Fruit fly (Drosophila melanogaster) whole organism, prepupa: ENCODE data around the gene CG31381.

Source experiments
- Blimp-1 ChIP-seq: fragments of 200-800 bp; sonication (Bioruptor generic); optimal IDR thresholded peaks from 3 replicates; lab custom pipeline; 2017; ENCODE audit warnings: missing biosample characterization, missing genetic modification characterization, mild to moderate bottlenecking, moderate library complexity, missing genetic modification reagents
- CG10631 ChIP-seq: fragments of 200-800 bp; sonication (Bioruptor generic); optimal IDR thresholded peaks from 2 replicates; lab custom pipeline; 2016; ENCODE audit warnings: missing biosample characterization, missing genetic modification characterization
- CG10669 ChIP-seq: fragments of 200-800 bp; sonication (Bioruptor generic); optimal IDR thresholded peaks from 3 replicates; lab custom pipeline; 2018; ENCODE audit warnings: missing biosample characterization, mild to moderate bottlenecking, missing genetic modification characterization, moderate library complexity
- CG11294 ChIP-seq: fragments of 200-800 bp; sonication (Bioruptor generic); IDR thresholded peaks from 2 replicates; pipeline ENCODE4 v1.3.6; 2022; ENCODE audit warnings: missing biosample characterization, missing genetic modification characterization
- CG11762 ChIP-seq: fragments of 200-800 bp; sonication (Bioruptor generic); optimal IDR thresholded peaks from 3 replicates; lab custom pipeline; 2016; ENCODE audit warnings: missing biosample characterization, missing genetic modification characterization; ENCODE audit not compliant: insufficient read depth
- CG11902 ChIP-seq: fragments of 200-800 bp; sonication (Bioruptor generic); optimal IDR thresholded peaks from 3 replicates; lab custom pipeline; 2016; ENCODE audit warnings: missing biosample characterization, missing genetic modification characterization
- CG15336 ChIP-seq: fragments of 200-800 bp; sonication (Bioruptor generic); IDR thresholded peaks from 2 replicates; pipeline ENCODE4 v1.3.6; 2022; ENCODE audit warnings: missing biosample characterization, missing genetic modification characterization
- CG1621 ChIP-seq: fragments of 200-800 bp; sonication (Bioruptor generic); optimal IDR thresholded peaks from 3 replicates; lab custom pipeline; 2018; ENCODE audit warnings: missing biosample characterization, mild to moderate bottlenecking, missing genetic modification characterization
- CG3032 ChIP-seq: fragments of 200-800 bp; optimal IDR thresholded peaks from 2 replicates; lab custom pipeline; 2019; ENCODE audit warnings: missing biosample characterization, mild to moderate bottlenecking, missing genetic modification characterization, moderate library complexity
- CG32006 ChIP-seq: fragments of 200-800 bp; sonication (Bioruptor generic); optimal IDR thresholded peaks from 3 replicates; lab custom pipeline; 2017; ENCODE audit warnings: missing biosample characterization, mild to moderate bottlenecking, missing genetic modification characterization
- CG34406 ChIP-seq: fragments of 200-800 bp; sonication (Bioruptor generic); optimal IDR thresholded peaks from 3 replicates; lab custom pipeline; 2016; ENCODE audit warnings: missing biosample characterization, missing genetic modification characterization
- CG3919 ChIP-seq: fragments of 200-800 bp; sonication (Bioruptor generic); optimal IDR thresholded peaks from 3 replicates; lab custom pipeline; 2016; ENCODE audit warnings: missing biosample characterization, missing genetic modification characterization
- CG4318 ChIP-seq: fragments of 200-800 bp; sonication (Bioruptor generic); optimal IDR thresholded peaks from 3 replicates; lab custom pipeline; 2017; ENCODE audit warnings: missing biosample characterization, mild to moderate bottlenecking, missing genetic modification characterization
- CG6163 ChIP-seq: fragments of 200-800 bp; sonication (Bioruptor generic); IDR thresholded peaks from 3 replicates; pipeline ENCODE4 v1.3.6; 2022; ENCODE audit warnings: missing biosample characterization, missing genetic modification characterization
- CG6276 ChIP-seq: fragments of 200-800 bp; sonication (Bioruptor generic); optimal IDR thresholded peaks from 2 replicates; lab custom pipeline; 2017; ENCODE audit warnings: missing biosample characterization, mild to moderate bottlenecking, missing genetic modification characterization
- CG6792 ChIP-seq: fragments of 200-800 bp; sonication (Bioruptor generic); optimal IDR thresholded peaks from 3 replicates; lab custom pipeline; 2016; ENCODE audit warnings: missing biosample characterization, missing genetic modification characterization
- CG6854 ChIP-seq: fragments of 200-800 bp; sonication (Bioruptor generic); optimal IDR thresholded peaks from 2 replicates; lab custom pipeline; 2017; ENCODE audit warnings: missing biosample characterization, mild to moderate bottlenecking, missing genetic modification characterization
- CG7368 ChIP-seq: fragments of 200-800 bp; sonication (Bioruptor generic); optimal IDR thresholded peaks from 3 replicates; lab custom pipeline; 2016; ENCODE audit warnings: missing biosample characterization, missing genetic modification characterization
- CG8119 ChIP-seq: fragments of 200-800 bp; sonication (Bioruptor generic); IDR thresholded peaks from 3 replicates; pipeline ENCODE4 v1.3.6; 2022; ENCODE audit warnings: missing biosample characterization, missing genetic modification characterization
- CG9139 ChIP-seq: fragments of 200-800 bp; sonication (Bioruptor generic); optimal IDR thresholded peaks from 3 replicates; lab custom pipeline; 2017; ENCODE audit warnings: missing biosample characterization, mild to moderate bottlenecking, missing genetic modification characterization
- Eip78C ChIP-seq: fragments of 200-800 bp; sonication (Bioruptor generic); peaks from one replicate; lab custom pipeline; 2016; ENCODE audit warnings: missing biosample characterization, missing genetic modification characterization
- Eip93F ChIP-seq: fragments of 200-800 bp; sonication (Bioruptor generic); optimal IDR thresholded peaks from 2 replicates; lab custom pipeline; 2016; ENCODE audit warnings: missing biosample characterization, mild to moderate bottlenecking, missing genetic modification characterization
- Ets21C ChIP-seq: fragments of 200-800 bp; sonication (Bioruptor generic); optimal IDR thresholded peaks from 3 replicates; lab custom pipeline; 2016; ENCODE audit warnings: missing biosample characterization, missing genetic modification characterization
- Ets96B ChIP-seq: fragments of 200-800 bp; optimal IDR thresholded peaks from 2 replicates; lab custom pipeline; 2019; ENCODE audit warnings: missing biosample characterization, mild to moderate bottlenecking, missing genetic modification characterization, moderate library complexity
- Gug ChIP-seq: fragments of 200-800 bp; sonication (Bioruptor generic); IDR thresholded peaks from 2 replicates; pipeline ENCODE4 v1.3.6; 2022; ENCODE audit warnings: missing biosample characterization, missing genetic modification characterization
- Hr38 ChIP-seq: sonication (Bioruptor generic); optimal IDR thresholded peaks from 2 replicates; lab custom pipeline; 2016; ENCODE audit warnings: missing biosample characterization, missing genetic modification characterization
- Hr39 ChIP-seq: fragments of 200-800 bp; sonication (Bioruptor generic); optimal IDR thresholded peaks from 2 replicates; lab custom pipeline; 2016; ENCODE audit warnings: missing biosample characterization, missing genetic modification characterization
- Hr4 ChIP-seq: fragments of 200-800 bp; sonication (Bioruptor generic); optimal IDR thresholded peaks from 3 replicates; lab custom pipeline; 2016; ENCODE audit warnings: missing biosample characterization, missing genetic modification characterization
- Lpt ChIP-seq: fragments of 200-800 bp; sonication (Bioruptor generic); optimal IDR thresholded peaks from 3 replicates; lab custom pipeline; 2016; ENCODE audit warnings: missing biosample characterization, missing genetic modification characterization
- Met ChIP-seq: fragments of 200-800 bp; sonication (Bioruptor generic); optimal IDR thresholded peaks from 3 replicates; lab custom pipeline; 2016; ENCODE audit warnings: missing biosample characterization, missing genetic modification characterization
- OdsH ChIP-seq: fragments of 200-800 bp; sonication (Bioruptor generic); optimal IDR thresholded peaks from 3 replicates; lab custom pipeline; 2016; ENCODE audit warnings: missing biosample characterization, missing genetic modification characterization
- Sox102F ChIP-seq: fragments of 200-800 bp; sonication (Bioruptor generic); optimal IDR thresholded peaks from 2 replicates; lab custom pipeline; 2016; ENCODE audit warnings: missing biosample characterization, mild to moderate bottlenecking, missing genetic modification characterization
- Sox14 ChIP-seq: fragments of 200-800 bp; sonication (Bioruptor generic); optimal IDR thresholded peaks from 3 replicates; lab custom pipeline; 2016; ENCODE audit warnings: missing biosample characterization, missing genetic modification characterization
- achi ChIP-seq: fragments of 200-800 bp; sonication (Bioruptor generic); optimal IDR thresholded peaks from 3 replicates; lab custom pipeline; 2016; ENCODE audit warnings: missing biosample characterization, missing genetic modification characterization
- cyc ChIP-seq: fragments of 200-800 bp; sonication (Bioruptor generic); optimal IDR thresholded peaks from 3 replicates; lab custom pipeline; 2016; ENCODE audit warnings: missing biosample characterization, missing genetic modification characterization
- dsx ChIP-seq: fragments of 200-800 bp; optimal IDR thresholded peaks from 3 replicates; lab custom pipeline; 2019; ENCODE audit warnings: missing biosample characterization, mild to moderate bottlenecking, missing genetic modification characterization, moderate library complexity; ENCODE audit not compliant: poor library complexity, severe bottlenecking
- eg ChIP-seq: fragments of 200-800 bp; sonication (Bioruptor generic); IDR thresholded peaks from 3 replicates; pipeline ENCODE4 v1.3.6; 2022; ENCODE audit warnings: missing biosample characterization, missing genetic modification characterization
- esn ChIP-seq: fragments of 200-800 bp; sonication (Bioruptor generic); optimal IDR thresholded peaks from 2 replicates; lab custom pipeline; 2016; ENCODE audit warnings: missing biosample characterization, mild to moderate bottlenecking, missing genetic modification characterization, moderate library complexity
- fd85E ChIP-seq: fragments of 200-800 bp; sonication (Bioruptor generic); optimal IDR thresholded peaks from 3 replicates; lab custom pipeline; 2016; ENCODE audit warnings: missing biosample characterization, missing genetic modification characterization
- lz ChIP-seq: fragments of 200-800 bp; sonication (Bioruptor generic); optimal IDR thresholded peaks from 3 replicates; lab custom pipeline; 2016; ENCODE audit warnings: missing biosample characterization, missing genetic modification characterization
- pdm3 ChIP-seq: fragments of 200-800 bp; sonication (Bioruptor generic); optimal IDR thresholded peaks from 3 replicates; lab custom pipeline; 2016; ENCODE audit warnings: missing biosample characterization, missing genetic modification characterization
- salr ChIP-seq, 2 experiments: fragments of 200-800 bp; sonication (Bioruptor generic); optimal IDR thresholded peaks; 3 replicates each; lab custom pipeline; 2016 to 2018; ENCODE audit warnings: missing biosample characterization in 2 of 2, missing genetic modification characterization in 2 of 2, mild to moderate bottlenecking in 1 of 2
- spab ChIP-seq: fragments of 200-800 bp; sonication (Bioruptor generic); optimal IDR thresholded peaks from 2 replicates; lab custom pipeline; 2017; ENCODE audit warnings: missing biosample characterization, mild to moderate bottlenecking, missing genetic modification characterization, missing genetic modification reagents
- ss ChIP-seq, 2 experiments: fragments of 200-800 bp; sonication (Bioruptor generic); optimal IDR thresholded peaks; 2 replicates in 1 of 2; 3 replicates in 1 of 2; lab custom pipeline; 2017 to 2018; ENCODE audit warnings: mild to moderate bottlenecking in 2 of 2, missing biosample characterization in 2 of 2, missing genetic modification characterization in 2 of 2, moderate library complexity in 1 of 2
- svp ChIP-seq: fragments of 200-800 bp; sonication (Bioruptor generic); peaks from one replicate; lab custom pipeline; 2016; ENCODE audit warnings: missing biosample characterization, missing genetic modification characterization
- vri ChIP-seq: fragments of 200-800 bp; sonication (Bioruptor generic); optimal IDR thresholded peaks from 3 replicates; lab custom pipeline; 2016; ENCODE audit warnings: missing biosample characterization, mild to moderate bottlenecking, missing genetic modification characterization

CG31381 gene

dm6 chr3R:24893320-24893955, 16.6 kb downstream of the CG31381 start (continued):
- TF ChIP-seq Eip78C (GFP tag; lab: Kevin White, UChicago) (peak; percentile 95), achi (GFP tag; lab: Kevin White, UChicago) (peak; percentile 90), Sox14 (GFP tag; lab: Kevin White, UChicago) (peak; percentile 33), CG6163 (peak; percentile 81; the same call in 2 of the 3 replicates), dsx (GFP tag; lab: Kevin White, UChicago) (peak; percentile 91), CG1621 (peak; percentile 45), CG7368 (GFP tag; lab: Kevin White, UChicago) (peak; percentile 78), CG3919 (GFP tag; lab: Kevin White, UChicago) (peak; percentile 86), Blimp-1 (GFP tag; lab: Kevin White, UChicago) (peak; percentile 69)
- TF ChIP-seq, all 60 proteins: peak for 58

dm6 chr3R:24894419-24895206, 17.8 kb downstream of the CG31381 start, which contains the start of the genes CG31121 and CG11069:
TSS of gene CG31121 (minus strand) at chr3R:24894605.
TSS of gene CG11069 (plus strand) at chr3R:24894742.
- TF ChIP-seq ss (GFP tag; optimal IDR thresholded peaks at IDR 0.05; lab: Kevin White, UChicago): peak in 1 of 2 experiments; percentile 3
- no peak for TF ChIP-seq salr (GFP tag; optimal IDR thresholded peaks at IDR 0.05; lab: Kevin White, UChicago)
- no peak for TF ChIP-seq CG34406 (GFP tag; lab: Kevin White, UChicago)
- no peak for TF ChIP-seq Sox102F (GFP tag; lab: Kevin White, UChicago)
- no peak for TF ChIP-seq CG4318 (GFP tag; lab: Kevin White, UChicago)
- TF ChIP-seq CG9139: no peak
- TF ChIP-seq CG11294 (GFP tag; lab: Robert Waterston, UW): no peak
- no peak for TF ChIP-seq cyc (GFP tag; lab: Kevin White, UChicago)
- no peak for TF ChIP-seq Hr38 (GFP tag; lab: Kevin White, UChicago)
- no peak for TF ChIP-seq CG10669 (GFP tag; lab: Kevin White, UChicago)
- peak; percentile 3 for TF ChIP-seq CG11762 (GFP tag; lab: Kevin White, UChicago)
- TF ChIP-seq Gug: no peak
- TF ChIP-seq eg: peak; percentile 59; the same call in 1 of the 3 replicates
- no peak for TF ChIP-seq CG3032 (tag; lab: Kevin White, UChicago)
- TF ChIP-seq Ets96B (tag; lab: Kevin White, UChicago): no peak
- TF ChIP-seq Sox14 (GFP tag; lab: Kevin White, UChicago): no peak
- no peak for TF ChIP-seq CG6792 (GFP tag; lab: Kevin White, UChicago)
- TF ChIP-seq Hr39 (GFP tag; lab: Kevin White, UChicago): no peak
- TF ChIP-seq CG8119 (GFP tag; lab: Robert Waterston, UW): peak; percentile 29; the same call in 2 of the 3 replicates
- no peak for TF ChIP-seq CG6854 (GFP tag; lab: Kevin White, UChicago)
- TF ChIP-seq CG15336 (GFP tag; lab: Robert Waterston, UW): no peak
- TF ChIP-seq fd85E (GFP tag; lab: Kevin White, UChicago): no peak
- no peak for TF ChIP-seq CG11902
- no peak for TF ChIP-seq Hr4 (GFP tag; lab: Kevin White, UChicago)
- no peak for TF ChIP-seq spab (GFP tag; lab: Kevin White, UChicago)
- TF ChIP-seq CG7368 (GFP tag; lab: Kevin White, UChicago): no peak
- no peak for TF ChIP-seq Met (GFP tag; lab: Kevin White, UChicago)
- TF ChIP-seq Lpt (GFP tag; lab: Kevin White, UChicago): no peak
- no peak for TF ChIP-seq achi (GFP tag; lab: Kevin White, UChicago)
- TF ChIP-seq CG1621: peak; percentile 1
- TF ChIP-seq dsx (GFP tag; lab: Kevin White, UChicago): peak; percentile 9
- TF ChIP-seq Ets21C (GFP tag; lab: Kevin White, UChicago): no peak
- no peak for TF ChIP-seq svp (GFP tag; lab: Kevin White, UChicago)
- TF ChIP-seq Eip93F: no peak
- TF ChIP-seq CG6276: no peak
- TF ChIP-seq esn (GFP tag; lab: Kevin White, UChicago): no peak
- no peak for TF ChIP-seq CG10631
- TF ChIP-seq lz: no peak
- no peak for TF ChIP-seq vri (GFP tag; lab: Kevin White, UChicago)
- no peak for TF ChIP-seq CG32006 (GFP tag; lab: Kevin White, UChicago)
- TF ChIP-seq Blimp-1 (GFP tag; lab: Kevin White, UChicago): no peak
- no peak for TF ChIP-seq pdm3 (GFP tag; lab: Kevin White, UChicago)
- no peak for TF ChIP-seq OdsH (GFP tag; lab: Kevin White, UChicago)
